Worm (Caenorhabditis elegans) whole organism, L2 larva: ENCODE results near the gene ugt-52.

ENCODE experiments used
- blmp-1 ChIP-seq: sonication (generic microtip); optimal IDR thresholded peaks from 2 replicates; lab custom pipeline; 2017; ENCODE audit warnings: missing genetic modification characterization, mild to moderate bottlenecking, missing compliant biosample characterization, antibody characterized with exemption, moderate library complexity; ENCODE audit not compliant: insufficient read depth
- fos-1 ChIP-seq: fragments of 150-350 bp; optimal IDR thresholded peaks from 2 replicates; lab custom pipeline; 2014; ENCODE audit warnings: missing biosample characterization, missing genetic modification characterization
- lin-11 ChIP-seq: fragments of 150-350 bp; sonication (generic microtip); optimal IDR thresholded peaks from 2 replicates; lab custom pipeline; 2014; ENCODE audit warnings: missing biosample characterization, missing genetic modification characterization, inconsistent platforms, mixed read lengths
- lin-13 ChIP-seq: fragments of 150-350 bp; optimal IDR thresholded peaks from 2 replicates; lab custom pipeline; 2014; ENCODE audit warnings: missing biosample characterization, missing genetic modification reagents, missing genetic modification characterization
- lin-39 ChIP-seq: fragments of 150-350 bp; optimal IDR thresholded peaks from 2 replicates; lab custom pipeline; 2014; ENCODE audit warnings: missing biosample characterization, missing genetic modification reagents, missing genetic modification characterization
- mdl-1 ChIP-seq, 2 experiments: fragments of 150-350 bp in 1 of 2; sonication (generic microtip) in 1 of 2; optimal IDR thresholded peaks; 2 replicates each; lab custom pipeline; 2017; ENCODE audit warnings: missing biosample characterization in 2 of 2, missing genetic modification characterization in 2 of 2
- nhr-25 ChIP-seq: fragments of 150-350 bp; sonication (generic microtip); optimal IDR thresholded peaks from 3 replicates; lab custom pipeline; 2014; ENCODE audit warnings: missing biosample characterization, missing genetic modification characterization
- nhr-6 ChIP-seq: fragments of 150-350 bp; optimal IDR thresholded peaks from 2 replicates; lab custom pipeline; 2014; ENCODE audit warnings: missing biosample characterization, missing genetic modification characterization
- unc-39 ChIP-seq: fragments of 150-350 bp; optimal IDR thresholded peaks from 2 replicates; lab custom pipeline; 2014; ENCODE audit warnings: missing biosample characterization, missing genetic modification characterization
- unc-62 ChIP-seq: fragments of 150-350 bp; optimal IDR thresholded peaks from 2 replicates; lab custom pipeline; 2014; ENCODE audit warnings: missing biosample characterization, missing genetic modification reagents, missing genetic modification characterization
- zag-1 ChIP-seq: fragments of 150-350 bp; optimal IDR thresholded peaks from 2 replicates; lab custom pipeline; 2014; ENCODE audit warnings: missing biosample characterization, missing genetic modification characterization
- ztf-1 ChIP-seq: fragments of 200-800 bp; sonication (Bioruptor generic); conservative IDR thresholded peaks from 2 replicates; pipeline ENCODE4 v1.3.6; 2022; ENCODE audit warnings: missing genetic modification characterization, missing compliant biosample characterization

DNA sequence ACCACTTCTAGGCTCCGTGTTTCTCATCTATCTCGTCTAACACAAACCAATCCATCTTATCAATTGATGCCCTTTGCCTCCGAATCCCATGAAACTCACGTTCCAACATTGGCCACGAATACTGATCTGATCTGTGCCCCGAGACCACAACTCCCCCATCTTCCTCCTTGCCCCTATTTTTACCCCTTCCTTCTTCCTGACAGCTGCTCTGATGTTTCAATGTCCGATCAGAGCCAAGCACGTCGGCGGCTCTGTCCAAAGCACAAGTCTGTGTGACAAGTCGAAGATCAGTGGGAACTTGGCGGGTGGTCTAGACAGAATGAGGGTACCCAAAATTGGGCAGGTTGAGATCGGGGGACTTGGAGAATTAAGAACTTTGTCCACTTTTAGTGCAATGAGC, 32.3 kb upstream of the ugt-52 start:
- TF ChIP-seq nhr-25 (tag; lab: Kevin White, UChicago), result no peak
- TF ChIP-seq fos-1 (tag; lab: Kevin White, UChicago), result no peak
- no peak for TF ChIP-seq unc-39 (tag; lab: Kevin White, UChicago)
- no peak for TF ChIP-seq lin-39 (tag; lab: Kevin White, UChicago)
- TF ChIP-seq mdl-1 (tag; optimal IDR thresholded peaks at IDR 0.05; lab: Kevin White, UChicago), result no peak
- no peak for TF ChIP-seq blmp-1 (tag; lab: Kevin White, UChicago)
- TF ChIP-seq nhr-6 (tag; lab: Kevin White, UChicago), result no peak
- TF ChIP-seq lin-11, result no peak
- TF ChIP-seq ztf-1 (GFP tag; lab: Robert Waterston, UW), result no peak
- TF ChIP-seq unc-62, result no peak
- TF ChIP-seq zag-1 (tag; lab: Kevin White, UChicago), result no peak
- TF ChIP-seq lin-13, result no peak
